Worm (Caenorhabditis elegans): ENCODE results near the gene C07B5.4.

DNA sequence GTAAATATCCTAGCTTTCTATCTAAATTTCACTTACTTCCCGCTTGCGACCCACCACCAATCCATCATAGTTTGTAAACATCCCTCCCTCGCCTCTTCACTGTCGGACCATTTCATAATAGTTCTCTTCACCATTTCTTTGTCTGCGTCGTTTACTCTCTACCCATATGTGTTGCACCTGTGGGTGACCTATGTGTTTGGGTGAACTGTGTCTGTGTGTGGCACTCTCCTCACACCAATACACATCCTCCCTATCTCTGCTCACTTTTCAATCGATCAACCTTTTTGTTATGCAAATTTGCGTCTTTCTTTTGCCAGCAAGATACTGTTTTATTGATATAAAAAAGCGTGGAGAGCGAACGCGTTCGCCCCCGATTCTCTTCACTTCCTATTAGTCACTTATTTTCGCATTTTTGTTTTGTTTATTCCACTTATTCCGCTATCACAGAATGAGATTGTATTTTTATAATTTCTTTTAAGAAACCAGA lies 24.5 kb upstream of the C07B5.4 start:
- TF ChIP-seq snpc-4 (tag; optimal IDR thresholded peaks at IDR 0.05): no peak
- no peak for TF ChIP-seq nhr-28 (tag; optimal IDR thresholded peaks at IDR 0.05)
- no peak for TF ChIP-seq pha-4 (tag; optimal IDR thresholded peaks at IDR 0.05)
- no peak for TF ChIP-seq fkh-10 (GFP tag; optimal IDR thresholded peaks at IDR 0.05)
- no peak for TF ChIP-seq mml-1 (tag; optimal IDR thresholded peaks at IDR 0.05)
- no peak for TF ChIP-seq nhr-12 (tag; optimal IDR thresholded peaks at IDR 0.05)
- TF ChIP-seq ZK546.5 (tag; optimal IDR thresholded peaks at IDR 0.05): no peak
- no peak for TF ChIP-seq unc-62 (GFP tag; optimal IDR thresholded peaks at IDR 0.05)
- no peak for TF ChIP-seq nhr-237 (tag; optimal IDR thresholded peaks at IDR 0.05)
- no peak for TF ChIP-seq zag-1 (tag; optimal IDR thresholded peaks at IDR 0.05)
